Worm (Caenorhabditis elegans) whole organism, early embryonic: ENCODE data around the gene T24B8.7.

ENCODE experiments used
- ama-1 ChIP-seq: fragments of 150-350 bp; optimal IDR thresholded peaks from 2 replicates; lab custom pipeline; 2014
- ceh-13 ChIP-seq: fragments of 200-800 bp; sonication (Bioruptor generic); optimal IDR thresholded peaks from 2 replicates; lab custom pipeline; 2018; ENCODE audit warnings: mild to moderate bottlenecking, missing genetic modification characterization, missing compliant biosample characterization
- flt-1 ChIP-seq: fragments of 200-800 bp; sonication (Bioruptor generic); IDR thresholded peaks from 2 replicates; pipeline ENCODE4 v1.3.6; 2022; ENCODE audit warnings: missing genetic modification characterization, missing compliant biosample characterization
- hmbx-1 ChIP-seq: sonication (generic microtip); optimal IDR thresholded peaks from 2 replicates; lab custom pipeline; 2016; ENCODE audit warnings: mild to moderate bottlenecking, missing genetic modification characterization, missing compliant biosample characterization
- sea-1 ChIP-seq: fragments of 200-800 bp; sonication (Bioruptor generic); conservative IDR thresholded peaks from 2 replicates; pipeline ENCODE4 v1.3.6; 2022; ENCODE audit warnings: missing genetic modification characterization, missing compliant biosample characterization

DNA sequence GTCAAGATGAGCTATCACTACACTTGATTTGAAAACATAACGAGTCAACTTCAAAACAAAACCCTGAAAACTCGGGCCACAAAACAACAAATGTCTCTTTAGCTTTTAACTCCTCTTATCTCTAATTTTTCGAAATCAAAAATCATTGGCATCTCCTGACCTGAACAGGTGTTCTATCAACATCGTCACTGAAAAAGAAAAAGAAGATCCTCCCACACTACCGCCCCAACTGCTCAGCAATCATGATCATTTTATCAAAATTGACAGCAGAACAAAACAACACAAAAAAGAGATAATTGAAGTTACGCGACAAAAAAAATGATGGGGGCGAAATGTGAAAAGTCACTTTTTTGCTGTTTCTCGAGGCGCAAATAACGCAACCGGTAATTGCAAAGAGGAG, 24.9 kb upstream of the T24B8.7 start:
- TF ChIP-seq ama-1 (lab: Kevin White, UChicago) (no peak), hmbx-1 (no peak), flt-1 (GFP tag; lab: Robert Waterston, UW) (no peak), ceh-13 (GFP tag; lab: Kevin White, UChicago) (no peak), sea-1 (GFP tag; lab: Robert Waterston, UW) (no peak)
